Fruit fly (Drosophila melanogaster) whole organism, pupa: ENCODE results near the gene Ndae1.
A peak's percentile ranks its signal among the peaks of the same experiment; 100 is the strongest.

Experiments
- CG10348 ChIP-seq: fragments of 200-800 bp; sonication (Bioruptor generic); IDR thresholded peaks from 2 replicates; pipeline ENCODE4 v1.3.6; 2022; ENCODE audit warnings: missing biosample characterization, missing genetic modification characterization
- CG12605 ChIP-seq: fragments of 200-800 bp; sonication (Bioruptor generic); IDR thresholded peaks from 2 replicates; pipeline ENCODE4 v1.3.6; 2022; ENCODE audit warnings: missing biosample characterization, missing genetic modification characterization
- CG13204 ChIP-seq: fragments of 200-800 bp; sonication (Bioruptor generic); optimal IDR thresholded peaks from 2 replicates; lab custom pipeline; 2018; ENCODE audit warnings: missing biosample characterization, mild to moderate bottlenecking, missing genetic modification characterization, moderate library complexity
- CG14655 ChIP-seq: fragments of 200-800 bp; sonication (Bioruptor generic); optimal IDR thresholded peaks from 3 replicates; lab custom pipeline; 2017; ENCODE audit warnings: mild to moderate bottlenecking, missing biosample characterization, missing genetic modification reagents, missing genetic modification characterization
- CG15710 ChIP-seq: fragments of 200-800 bp; sonication (Bioruptor generic); optimal IDR thresholded peaks from 2 replicates; lab custom pipeline; 2018; ENCODE audit warnings: missing biosample characterization, mild to moderate bottlenecking, missing genetic modification characterization, moderate library complexity
- CG17806 ChIP-seq: fragments of 200-800 bp; sonication (Bioruptor generic); optimal IDR thresholded peaks from 2 replicates; lab custom pipeline; 2018; ENCODE audit warnings: missing biosample characterization, mild to moderate bottlenecking, missing genetic modification characterization, moderate library complexity
- CG32121 ChIP-seq: fragments of 200-800 bp; sonication (Bioruptor generic); IDR thresholded peaks from 2 replicates; pipeline ENCODE4 v1.3.6; 2022; ENCODE audit warnings: missing biosample characterization, missing genetic modification characterization
- CG34367 ChIP-seq: fragments of 200-800 bp; sonication (Bioruptor generic); optimal IDR thresholded peaks from 2 replicates; lab custom pipeline; 2018; ENCODE audit warnings: missing biosample characterization, mild to moderate bottlenecking, missing genetic modification characterization
- CG4496 ChIP-seq: fragments of 200-800 bp; sonication (Bioruptor generic); IDR thresholded peaks from 3 replicates; pipeline ENCODE4 v1.3.6; 2022; ENCODE audit warnings: missing biosample characterization, missing genetic modification characterization
- CG8159 ChIP-seq: fragments of 200-800 bp; sonication (Bioruptor generic); optimal IDR thresholded peaks from 3 replicates; lab custom pipeline; 2018; ENCODE audit warnings: missing biosample characterization, mild to moderate bottlenecking, missing genetic modification characterization, moderate library complexity
- CG8301 ChIP-seq: fragments of 200-800 bp; sonication (Bioruptor generic); optimal IDR thresholded peaks from 2 replicates; lab custom pipeline; 2018; ENCODE audit warnings: missing biosample characterization, mild to moderate bottlenecking, missing genetic modification characterization
- CG9948 ChIP-seq: fragments of 200-800 bp; sonication (Bioruptor generic); optimal IDR thresholded peaks from 2 replicates; lab custom pipeline; 2018; ENCODE audit warnings: missing biosample characterization, mild to moderate bottlenecking, missing genetic modification characterization, moderate library complexity
- D1 ChIP-seq: fragments of 200-800 bp; sonication (Bioruptor generic); optimal IDR thresholded peaks from 2 replicates; lab custom pipeline; 2018; ENCODE audit warnings: missing biosample characterization, mild to moderate bottlenecking, missing genetic modification characterization, moderate library complexity
- EcR ChIP-seq: fragments of 200-800 bp; sonication (Bioruptor generic); optimal IDR thresholded peaks from 3 replicates; lab custom pipeline; 2019; ENCODE audit warnings: missing biosample characterization, missing genetic modification characterization, mild to moderate bottlenecking, moderate library complexity, missing genetic modification reagents
- Ets98B ChIP-seq: fragments of 200-800 bp; sonication (Bioruptor generic); IDR thresholded peaks from 2 replicates; pipeline ENCODE4 v1.3.6; 2022; ENCODE audit warnings: missing biosample characterization, missing genetic modification characterization
- Pif1A ChIP-seq: fragments of 200-800 bp; sonication (Bioruptor generic); optimal IDR thresholded peaks from 3 replicates; lab custom pipeline; 2016; ENCODE audit warnings: missing biosample characterization, missing genetic modification characterization
- Pif1B ChIP-seq: fragments of 200-800 bp; sonication (Bioruptor generic); optimal IDR thresholded peaks from 3 replicates; lab custom pipeline; 2016; ENCODE audit warnings: missing biosample characterization, missing genetic modification characterization
- Snoo ChIP-seq: fragments of 200-800 bp; sonication (Bioruptor generic); optimal IDR thresholded peaks from 3 replicates; lab custom pipeline; 2017; ENCODE audit warnings: missing biosample characterization, mild to moderate bottlenecking, missing genetic modification characterization, inconsistent platforms
- fd96Ca ChIP-seq: fragments of 200-800 bp; sonication (Bioruptor generic); IDR thresholded peaks from 3 replicates; pipeline ENCODE4 v1.3.6; 2022; ENCODE audit warnings: missing biosample characterization, missing genetic modification characterization
- gl ChIP-seq: fragments of 200-800 bp; sonication (Bioruptor generic); optimal IDR thresholded peaks from 2 replicates; lab custom pipeline; 2018; ENCODE audit warnings: missing biosample characterization, mild to moderate bottlenecking, missing genetic modification characterization
- rn ChIP-seq: fragments of 200-800 bp; sonication (Bioruptor generic); IDR thresholded peaks from 2 replicates; pipeline ENCODE4 v1.3.6; 2022; ENCODE audit warnings: missing biosample characterization, missing genetic modification characterization

Gene Ndae1

dm6 chr2L:7264396-7264795, 15.3 kb upstream of the Ndae1 start:
- TF ChIP-seq CG10348 (no peak), CG17806 (tag; lab: Kevin White, UChicago) (no peak), CG15710 (no peak), D1 (tag; lab: Kevin White, UChicago) (no peak), rn (GFP tag; lab: Robert Waterston, UW) (no peak), Snoo (tag; lab: Kevin White, UChicago) (no peak), CG8159 (tag; lab: Kevin White, UChicago) (no peak), CG8301 (tag; lab: Kevin White, UChicago) (no peak), CG13204 (no peak)

dm6 chr2L:7262580-7262979, 13.4 kb upstream of the Ndae1 start:
- TF ChIP-seq CG17806 (tag; lab: Kevin White, UChicago) = no peak
- no peak for TF ChIP-seq CG9948 (tag; lab: Kevin White, UChicago)
- TF ChIP-seq D1 (tag; lab: Kevin White, UChicago) = no peak
- TF ChIP-seq CG15710 = no peak
- TF ChIP-seq rn (GFP tag; lab: Robert Waterston, UW) = no peak
- no peak for TF ChIP-seq Pif1A
- no peak for TF ChIP-seq CG14655 (GFP tag; lab: Kevin White, UChicago)
- TF ChIP-seq CG8159 (tag; lab: Kevin White, UChicago) = no peak
- no peak for TF ChIP-seq CG32121
- TF ChIP-seq CG4496 (GFP tag; lab: Robert Waterston, UW) = no peak
- no peak for TF ChIP-seq Ets98B (GFP tag; lab: Robert Waterston, UW)
- TF ChIP-seq EcR (GFP tag; lab: Kevin White, UChicago) = no peak
- TF ChIP-seq CG10348 = no peak
- no peak for TF ChIP-seq CG13204
- no peak for TF ChIP-seq CG8301 (tag; lab: Kevin White, UChicago)
- no peak for TF ChIP-seq CG34367 (tag; lab: Kevin White, UChicago)
- TF ChIP-seq Snoo (tag; lab: Kevin White, UChicago) = no peak

dm6 chr2L:7261989-7262388, 12.8 kb upstream of the Ndae1 start:
- TF ChIP-seq Pif1A = peak; percentile 27
- peak; percentile 8 for TF ChIP-seq Snoo (tag; lab: Kevin White, UChicago)
- TF ChIP-seq CG32121 = no peak
- TF ChIP-seq CG15710 = peak; percentile 6

dm6 chr2L:7260251-7260650, 11.1 kb upstream of the Ndae1 start:
- no peak for TF ChIP-seq CG8159 (tag; lab: Kevin White, UChicago)
- 0 out of 2 replicates have a peak, but pooled peaks have one; percentile 6 for TF ChIP-seq Ets98B (GFP tag; lab: Robert Waterston, UW)
- TF ChIP-seq CG8301 (tag; lab: Kevin White, UChicago) = no peak

- TF ChIP-seq CG34367 (tag; lab: Kevin White, UChicago) (no peak), CG8159 (tag; lab: Kevin White, UChicago) (no peak), D1 (tag; lab: Kevin White, UChicago) (no peak), Ets98B (GFP tag; lab: Robert Waterston, UW) (no peak), CG15710 (no peak), CG32121 (no peak), CG17806 (tag; lab: Kevin White, UChicago) (no peak), CG9948 (tag; lab: Kevin White, UChicago) (no peak), CG4496 (GFP tag; lab: Robert Waterston, UW) (no peak), Pif1B (GFP tag; lab: Kevin White, UChicago) (no peak)
These were observed 10.4 kb upstream of the Ndae1 start for dm6 chr2L:7259500-7259899.

dm6 chr2L:7258105-7258504, 9.0 kb upstream of the Ndae1 start:
- TF ChIP-seq Snoo (tag; lab: Kevin White, UChicago) (peak; percentile 20), CG17806 (tag; lab: Kevin White, UChicago) (no peak), D1 (tag; lab: Kevin White, UChicago) (peak; percentile 59), gl (no peak), CG12605 (GFP tag; lab: Robert Waterston, UW) (no peak), CG8159 (tag; lab: Kevin White, UChicago) (no peak), Pif1B (GFP tag; lab: Kevin White, UChicago) (no peak), CG32121 (no peak)

- no peak for TF ChIP-seq CG32121
- TF ChIP-seq gl = no peak
- TF ChIP-seq CG9948 (tag; lab: Kevin White, UChicago) = no peak
These were observed 8.1 kb upstream of the Ndae1 start, which contains the start of gene CG31909 for dm6 chr2L:7257212-7257611. CG31909 (plus strand) TSS chr2L:7257512.

- TF ChIP-seq CG32121 (no peak), CG12605 (GFP tag; lab: Robert Waterston, UW) (no peak), Pif1B (GFP tag; lab: Kevin White, UChicago) (no peak), CG13204 (no peak), CG10348 (no peak), CG8301 (tag; lab: Kevin White, UChicago) (no peak), CG14655 (GFP tag; lab: Kevin White, UChicago) (no peak), CG17806 (tag; lab: Kevin White, UChicago) (no peak), EcR (GFP tag; lab: Kevin White, UChicago) (no peak), CG8159 (tag; lab: Kevin White, UChicago) (no peak), Ets98B (GFP tag; lab: Robert Waterston, UW) (no peak), fd96Ca (no peak), D1 (tag; lab: Kevin White, UChicago) (no peak)
These were observed 7.0 kb upstream of the Ndae1 start for dm6 chr2L:7256144-7256543.
